Fruit fly (Drosophila melanogaster) whole organism, embryonic: ENCODE measurements around the gene CG2059.
A peak's percentile ranks its signal among the peaks of the same experiment; 100 is the strongest.

Source experiments
- ATbp ChIP-seq: fragments of 200-800 bp; sonication (Bioruptor generic); optimal IDR thresholded peaks from 2 replicates; lab custom pipeline; 2017; ENCODE audit warnings: missing biosample characterization, mild to moderate bottlenecking, missing genetic modification characterization, missing genetic modification reagents
- Ada2b ChIP-seq: fragments of 200-800 bp; sonication (Bioruptor generic); IDR thresholded peaks from 2 replicates; pipeline ENCODE4 v1.3.6; 2022; ENCODE audit warnings: missing biosample characterization, missing genetic modification characterization
- B-H1 ChIP-seq: fragments of 200-800 bp; sonication (Bioruptor generic); IDR thresholded peaks from 3 replicates; pipeline ENCODE4 v1.3.6; 2022; ENCODE audit warnings: missing biosample characterization, missing genetic modification characterization
- CG10979 ChIP-seq: fragments of 200-800 bp; sonication (Bioruptor generic); optimal IDR thresholded peaks from 2 replicates; lab custom pipeline; 2018; ENCODE audit warnings: missing biosample characterization, mild to moderate bottlenecking, missing genetic modification characterization, moderate library complexity
- CG12659 ChIP-seq: fragments of 200-800 bp; sonication (Bioruptor generic); optimal IDR thresholded peaks from 3 replicates; lab custom pipeline; 2017; ENCODE audit warnings: mild to moderate bottlenecking, missing biosample characterization, missing genetic modification reagents, missing genetic modification characterization
- CG13894 ChIP-seq: fragments of 200-800 bp; sonication (Bioruptor generic); optimal IDR thresholded peaks from 3 replicates; lab custom pipeline; 2018; ENCODE audit warnings: missing biosample characterization, mild to moderate bottlenecking, missing genetic modification characterization, moderate library complexity
- CG15073 ChIP-seq: fragments of 200-800 bp; sonication (Bioruptor generic); optimal IDR thresholded peaks from 2 replicates; lab custom pipeline; 2016; ENCODE audit warnings: missing biosample characterization, missing genetic modification characterization
- CG17186 ChIP-seq: fragments of 200-800 bp; sonication (Bioruptor generic); optimal IDR thresholded peaks from 3 replicates; lab custom pipeline; 2017; ENCODE audit warnings: missing biosample characterization, missing genetic modification reagents, missing genetic modification characterization
- CG17802 ChIP-seq: fragments of 200-800 bp; sonication (Bioruptor generic); optimal IDR thresholded peaks from 2 replicates; lab custom pipeline; 2018; ENCODE audit warnings: missing biosample characterization, mild to moderate bottlenecking, missing genetic modification characterization, moderate library complexity
- CG31224 ChIP-seq: fragments of 200-800 bp; sonication (Bioruptor generic); IDR thresholded peaks from 2 replicates; pipeline ENCODE4 v1.3.6; 2022; ENCODE audit warnings: missing biosample characterization, missing genetic modification characterization
- CG31441 ChIP-seq: fragments of 200-800 bp; sonication (Bioruptor generic); IDR thresholded peaks from 2 replicates; pipeline ENCODE4 v1.3.6; 2022; ENCODE audit warnings: missing biosample characterization, missing genetic modification characterization
- CG3847 ChIP-seq: fragments of 200-800 bp; sonication (Bioruptor generic); IDR thresholded peaks from 2 replicates; pipeline ENCODE4 v1.3.6; 2022; ENCODE audit warnings: missing biosample characterization, missing genetic modification characterization
- CG4617 ChIP-seq: fragments of 200-800 bp; sonication (Bioruptor generic); optimal IDR thresholded peaks from 3 replicates; lab custom pipeline; 2016; ENCODE audit warnings: missing biosample characterization, missing genetic modification characterization, borderline replicate concordance
- CG5953 ChIP-seq: fragments of 200-800 bp; sonication (Bioruptor generic); IDR thresholded peaks from 2 replicates; pipeline ENCODE4 v1.3.6; 2022; ENCODE audit warnings: missing biosample characterization, missing genetic modification characterization
- CG6175 ChIP-seq: fragments of 200-800 bp; sonication (Bioruptor generic); IDR thresholded peaks from 3 replicates; pipeline ENCODE4 v1.3.6; 2022; ENCODE audit warnings: missing biosample characterization, missing genetic modification characterization
- CG6654 ChIP-seq: fragments of 200-800 bp; sonication (Bioruptor generic); optimal IDR thresholded peaks from 2 replicates; lab custom pipeline; 2017; ENCODE audit warnings: missing biosample characterization, mild to moderate bottlenecking, missing genetic modification characterization
- CG7372 ChIP-seq: fragments of 200-800 bp; sonication (Bioruptor generic); IDR thresholded peaks from 2 replicates; pipeline ENCODE4 v1.3.6; 2022; ENCODE audit warnings: missing biosample characterization, missing genetic modification characterization
- CG7745 ChIP-seq: fragments of 200-800 bp; sonication (Bioruptor generic); optimal IDR thresholded peaks from 2 replicates; lab custom pipeline; 2018; ENCODE audit warnings: missing biosample characterization, mild to moderate bottlenecking, missing genetic modification characterization, moderate library complexity
- CG8089 ChIP-seq: fragments of 200-800 bp; sonication (Bioruptor generic); optimal IDR thresholded peaks from 3 replicates; lab custom pipeline; 2016; ENCODE audit warnings: missing biosample characterization, missing genetic modification characterization
- CG8290 ChIP-seq, 3 experiments: fragments of 200-800 bp; sonication (Bioruptor generic); optimal IDR thresholded peaks; 2 replicates each; lab custom pipeline; 2016 to 2019; ENCODE audit warnings: missing biosample characterization in 3 of 3, missing genetic modification characterization in 3 of 3, mild to moderate bottlenecking in 2 of 3, moderate library complexity in 1 of 3
- CG9817 ChIP-seq: fragments of 200-800 bp; sonication (Bioruptor generic); optimal IDR thresholded peaks from 2 replicates; lab custom pipeline; 2018; ENCODE audit warnings: missing biosample characterization, mild to moderate bottlenecking, missing genetic modification characterization, moderate library complexity
- CTCF ChIP-seq: fragments of 200-800 bp; sonication (Bioruptor generic); optimal IDR thresholded peaks from 2 replicates; lab custom pipeline; 2017; ENCODE audit warnings: missing biosample characterization, mild to moderate bottlenecking, missing genetic modification characterization, moderate library complexity
- CrebB ChIP-seq: fragments of 200-800 bp; sonication (Bioruptor generic); optimal IDR thresholded peaks from 3 replicates; lab custom pipeline; 2018; ENCODE audit warnings: missing biosample characterization, mild to moderate bottlenecking, missing genetic modification characterization
- D19B ChIP-seq: fragments of 200-800 bp; sonication (Bioruptor generic); optimal IDR thresholded peaks from 2 replicates; lab custom pipeline; 2017; ENCODE audit warnings: missing biosample characterization, mild to moderate bottlenecking, missing genetic modification characterization
- Dad ChIP-seq: fragments of 200-800 bp; sonication (Bioruptor generic); optimal IDR thresholded peaks from 3 replicates; lab custom pipeline; 2016; ENCODE audit warnings: missing biosample characterization, missing genetic modification characterization
- Dip3 ChIP-seq: fragments of 200-800 bp; sonication (Bioruptor generic); optimal IDR thresholded peaks from 3 replicates; lab custom pipeline; 2016; ENCODE audit warnings: missing biosample characterization, missing genetic modification characterization
- Doc3 ChIP-seq: fragments of 200-800 bp; sonication (Bioruptor generic); IDR thresholded peaks from 3 replicates; pipeline ENCODE4 v1.3.6; 2022; ENCODE audit warnings: missing biosample characterization, missing genetic modification characterization; ENCODE audit not compliant: partially characterized antibody
- Elba2 ChIP-seq: fragments of 200-800 bp; sonication (Bioruptor generic); optimal IDR thresholded peaks from 3 replicates; lab custom pipeline; 2016; ENCODE audit warnings: missing biosample characterization, missing genetic modification characterization
- Ets97D ChIP-seq: fragments of 200-800 bp; sonication (Bioruptor generic); optimal IDR thresholded peaks from 3 replicates; lab custom pipeline; 2016; ENCODE audit warnings: missing biosample characterization, missing genetic modification characterization
- Gsc ChIP-seq: fragments of 200-800 bp; sonication (Bioruptor generic); IDR thresholded peaks from 2 replicates; pipeline ENCODE4 v1.3.6; 2022; ENCODE audit warnings: missing biosample characterization, missing genetic modification characterization
- H15 ChIP-seq: fragments of 200-800 bp; sonication (Bioruptor generic); IDR thresholded peaks from 3 replicates; pipeline ENCODE4 v1.3.6; 2022; ENCODE audit warnings: missing biosample characterization, missing genetic modification characterization
- Nf-YB ChIP-seq: fragments of 200-800 bp; sonication (Bioruptor generic); optimal IDR thresholded peaks from 3 replicates; lab custom pipeline; 2019; ENCODE audit warnings: missing biosample characterization, mild to moderate bottlenecking, missing genetic modification characterization, moderate library complexity
- Pdp1 ChIP-seq, 2 experiments: fragments of 200-800 bp; sonication (Bioruptor generic); optimal IDR thresholded peaks; 3 replicates each; lab custom pipeline; 2016; ENCODE audit warnings: missing biosample characterization in 2 of 2, missing genetic modification characterization in 2 of 2, mild to moderate bottlenecking in 1 of 2, moderate library complexity in 1 of 2
- Sox100B ChIP-seq: fragments of 200-800 bp; sonication (Bioruptor generic); optimal IDR thresholded peaks from 3 replicates; lab custom pipeline; 2018; ENCODE audit warnings: missing biosample characterization, mild to moderate bottlenecking, missing genetic modification characterization
- Tbp ChIP-seq: fragments of >200 bp; optimal IDR thresholded peaks from 2 replicates; lab custom pipeline; 2018; ENCODE audit warnings: missing biosample characterization, missing genetic modification characterization
- ash1 ChIP-seq: fragments of 200-800 bp; sonication (Bioruptor generic); optimal IDR thresholded peaks from 2 replicates; lab custom pipeline; 2018; ENCODE audit warnings: missing biosample characterization, mild to moderate bottlenecking, missing genetic modification characterization
- bigmax ChIP-seq: fragments of 200-800 bp; sonication (Bioruptor generic); optimal IDR thresholded peaks from 2 replicates; lab custom pipeline; 2018; ENCODE audit warnings: missing biosample characterization, mild to moderate bottlenecking, missing genetic modification characterization
- bowl ChIP-seq: fragments of 200-800 bp; sonication (Bioruptor generic); IDR thresholded peaks from 2 replicates; pipeline ENCODE4 v1.3.6; 2022; ENCODE audit warnings: missing biosample characterization, missing genetic modification characterization
- ci ChIP-seq: fragments of 200-800 bp; sonication (Bioruptor generic); IDR thresholded peaks from 3 replicates; pipeline ENCODE4 v1.3.6; 2022; ENCODE audit warnings: missing biosample characterization, missing genetic modification characterization
- dati ChIP-seq: fragments of 200-800 bp; sonication (Bioruptor generic); IDR thresholded peaks from 2 replicates; pipeline ENCODE4 v1.3.6; 2022; ENCODE audit warnings: missing biosample characterization, missing genetic modification characterization
- gsb ChIP-seq: fragments of 200-800 bp; sonication (Bioruptor generic); IDR thresholded peaks from 2 replicates; pipeline ENCODE4 v1.3.6; 2022; ENCODE audit warnings: missing biosample characterization, missing genetic modification characterization
- hth ChIP-seq: fragments of >200 bp; optimal IDR thresholded peaks from 2 replicates; lab custom pipeline; 2017; ENCODE audit warnings: inconsistent platforms
- jigr1 ChIP-seq: fragments of 200-800 bp; sonication (Bioruptor generic); IDR thresholded peaks from 3 replicates; pipeline ENCODE4 v1.3.6; 2022; ENCODE audit warnings: missing biosample characterization, missing genetic modification characterization
- luna ChIP-seq: fragments of 200-800 bp; sonication (Bioruptor generic); optimal IDR thresholded peaks from 2 replicates; lab custom pipeline; 2016; ENCODE audit warnings: missing biosample characterization, missing genetic modification characterization
- maf-S ChIP-seq: fragments of 200-800 bp; sonication (Bioruptor generic); optimal IDR thresholded peaks from 2 replicates; lab custom pipeline; 2016; ENCODE audit warnings: missing biosample characterization, missing genetic modification characterization
- ro ChIP-seq: fragments of 200-800 bp; sonication (Bioruptor generic); IDR thresholded peaks from 2 replicates; pipeline ENCODE4 v1.3.6; 2022; ENCODE audit warnings: missing biosample characterization, missing genetic modification characterization
- row ChIP-seq: fragments of 200-800 bp; sonication (Bioruptor generic); IDR thresholded peaks from 3 replicates; pipeline ENCODE4 v1.3.6; 2022; ENCODE audit warnings: missing biosample characterization, missing genetic modification characterization
- schlank ChIP-seq: fragments of 200-800 bp; sonication (Bioruptor generic); optimal IDR thresholded peaks from 2 replicates; lab custom pipeline; 2018; ENCODE audit warnings: missing biosample characterization, mild to moderate bottlenecking, missing genetic modification characterization
- scrt ChIP-seq: fragments of 200-800 bp; sonication (Bioruptor generic); optimal IDR thresholded peaks from 2 replicates; lab custom pipeline; 2018; ENCODE audit warnings: missing biosample characterization, mild to moderate bottlenecking, missing genetic modification characterization, moderate library complexity
- sim ChIP-seq: fragments of 200-800 bp; sonication (Bioruptor generic); IDR thresholded peaks from 2 replicates; pipeline ENCODE4 v1.3.6; 2022; ENCODE audit warnings: missing biosample characterization, missing genetic modification characterization

CG2059 gene

dm6 chrX:7241985-7242627, 44.1 kb upstream of the CG2059 start (continued):
- TF ChIP-seq bigmax (GFP tag; lab: Kevin White, UChicago) = peak; percentile 47
- TF ChIP-seq schlank (tag; lab: Kevin White, UChicago) = peak; percentile 55
- TF ChIP-seq CG31224 = peak; percentile 65; the same call in 1 of the 2 replicates
- no peak for TF ChIP-seq Gsc (GFP tag; lab: Robert Waterston, UW)
- peak; percentile 83 for TF ChIP-seq H15 (GFP tag; lab: Robert Waterston, UW)
- peak; percentile 41; the same call in 1 of the 3 replicates for TF ChIP-seq B-H1 (GFP tag; lab: Robert Waterston, UW)
- peak; percentile 87 for TF ChIP-seq CG8089 (GFP tag; lab: Kevin White, UChicago)
- peak; percentile 91 for TF ChIP-seq Nf-YB (GFP tag; lab: Kevin White, UChicago)
- peak; percentile 47 for TF ChIP-seq CrebB (tag; lab: Kevin White, UChicago)
- no peak for TF ChIP-seq hth (lab: Kevin White, UChicago)
- peak; percentile 39 for TF ChIP-seq CG17186
- peak; percentile 68 for TF ChIP-seq Dad
- peak; percentile 69 for TF ChIP-seq sim (GFP tag; lab: Robert Waterston, UW)
- peak; percentile 81 for TF ChIP-seq CG31441 (GFP tag; lab: Robert Waterston, UW)
- TF ChIP-seq CG7745 = no peak
- TF ChIP-seq ATbp (GFP tag; lab: Kevin White, UChicago) = peak; percentile 85
- TF ChIP-seq ash1 = peak; percentile 75
- peak; percentile 67 for TF ChIP-seq luna
- peak; percentile 91 for TF ChIP-seq CG9817 (tag; lab: Kevin White, UChicago)
- peak; percentile 57 to 72 for TF ChIP-seq Pdp1 (GFP tag; optimal IDR thresholded peaks at IDR 0.05; lab: Kevin White, UChicago)
- TF ChIP-seq CG4617 = peak; percentile 44
- TF ChIP-seq gsb (GFP tag; lab: Robert Waterston, UW) = peak; percentile 69
- TF ChIP-seq CG8290 (GFP tag; optimal IDR thresholded peaks at IDR 0.05; lab: Kevin White, UChicago) = peak; percentile 72
- peak; percentile 72 to 84 for TF ChIP-seq CG8290 (tag; optimal IDR thresholded peaks at IDR 0.05; lab: Kevin White, UChicago)
- TF ChIP-seq bowl (GFP tag; lab: Robert Waterston, UW) = peak; percentile 57
- no peak for TF ChIP-seq CG13894 (tag; lab: Kevin White, UChicago)
- peak; percentile 68 for TF ChIP-seq Dip3 (GFP tag; lab: Kevin White, UChicago)
- peak; percentile 93 for TF ChIP-seq CTCF (GFP tag; lab: Kevin White, UChicago)
- TF ChIP-seq maf-S (GFP tag; lab: Kevin White, UChicago) = peak; percentile 75
- TF ChIP-seq D19B = peak; percentile 59
- peak; percentile 85 for TF ChIP-seq CG17802
- TF ChIP-seq Ets97D (GFP tag; lab: Kevin White, UChicago) = peak; percentile 98
- peak; percentile 63 for TF ChIP-seq Sox100B (GFP tag; lab: Kevin White, UChicago)
- TF ChIP-seq CG6654 (GFP tag; lab: Kevin White, UChicago) = peak; percentile 73
- TF ChIP-seq CG10979 (tag; lab: Kevin White, UChicago) = peak; percentile 84
- TF ChIP-seq row (GFP tag; lab: Robert Waterston, UW) = peak; percentile 38
- TF ChIP-seq CG15073 = no peak
- TF ChIP-seq Elba2 (GFP tag; lab: Kevin White, UChicago) = peak; percentile 59
- peak; percentile 84 for TF ChIP-seq CG6175 (GFP tag; lab: Robert Waterston, UW)
- no peak for TF ChIP-seq Tbp (GFP tag; lab: Kevin White, UChicago)
- TF ChIP-seq CG7372 (GFP tag; lab: Robert Waterston, UW) = peak; percentile 64; the same call in 1 of the 2 replicates
- 0 out of 2 replicates have a peak, but pooled peaks have one; percentile 48 for TF ChIP-seq ro (GFP tag; lab: Robert Waterston, UW)
- peak; percentile 71 for TF ChIP-seq CG12659
- no peak for TF ChIP-seq Doc3 (GFP tag; lab: Robert Waterston, UW)
- peak; percentile 73 for TF ChIP-seq dati
- TF ChIP-seq Ada2b (GFP tag; lab: Robert Waterston, UW) = peak; percentile 60; the same call in 1 of the 2 replicates
- TF ChIP-seq scrt = peak; percentile 68
- TF ChIP-seq CG3847 (GFP tag; lab: Robert Waterston, UW) = peak; percentile 68
- TF ChIP-seq jigr1 (GFP tag; lab: Robert Waterston, UW) = 0 out of 3 replicates have a peak, but pooled peaks have one; percentile 9
- TF ChIP-seq ci (GFP tag; lab: Robert Waterston, UW) = peak; percentile 97
- peak; percentile 60 for TF ChIP-seq CG5953
